Worm (Caenorhabditis elegans): ENCODE data around the gene T13C2.3.

DNA sequence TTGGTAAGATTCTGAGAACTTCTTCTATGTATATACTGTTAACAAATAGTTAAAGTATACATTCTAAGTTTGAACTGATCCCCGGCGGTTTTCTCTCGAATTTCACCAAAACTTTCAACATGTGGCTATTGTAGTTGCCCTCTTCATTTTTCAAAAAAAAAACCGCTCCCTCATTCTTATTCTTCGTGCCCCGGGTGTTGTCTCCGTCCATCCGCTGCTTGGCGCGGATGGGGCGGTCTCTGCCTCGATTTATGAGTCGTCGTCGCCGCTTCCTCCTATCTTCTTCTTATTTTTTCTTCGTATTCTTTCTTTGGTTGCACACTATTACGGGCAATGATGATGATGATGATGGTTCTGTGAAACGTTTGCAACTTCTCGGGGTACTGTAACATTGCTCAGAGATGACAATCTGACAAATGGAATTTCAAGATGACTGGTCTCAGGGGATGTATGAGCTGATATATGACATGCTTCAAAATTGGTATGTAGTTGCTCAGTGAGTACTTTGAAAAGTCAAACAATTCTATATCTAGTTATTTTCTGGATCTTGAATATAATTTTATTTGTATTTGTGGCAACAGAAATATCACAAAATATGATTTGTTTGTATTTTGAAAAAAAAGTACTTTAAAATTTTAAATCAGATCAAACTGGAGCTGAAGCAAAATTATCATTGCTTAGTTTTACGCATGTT lies 31.4 kb downstream of the T13C2.3 start:
- TF ChIP-seq zag-1 (tag; optimal IDR thresholded peaks at IDR 0.05) (no peak), mdl-1 (tag; optimal IDR thresholded peaks at IDR 0.05) (no peak), skn-1 (tag; optimal IDR thresholded peaks at IDR 0.05) (no peak), dmd-4 (tag; optimal IDR thresholded peaks at IDR 0.05) (no peak), lin-13 (GFP tag; optimal IDR thresholded peaks at IDR 0.05) (no peak), unc-62 (GFP tag; optimal IDR thresholded peaks at IDR 0.05) (no peak), elt-1 (tag; optimal IDR thresholded peaks at IDR 0.05) (no peak), egl-27 (tag; optimal IDR thresholded peaks at IDR 0.05) (no peak), alr-1 (tag; optimal IDR thresholded peaks at IDR 0.05) (no peak), nhr-23 (tag; optimal IDR thresholded peaks at IDR 0.05) (no peak), ztf-11 (tag; optimal IDR thresholded peaks at IDR 0.05) (no peak)

Data from whole organism, L2 larva.